Fruit fly (Drosophila melanogaster): Measurements from ENCODE around the gene Obp69a.

The Obp69a gene

DNA sequence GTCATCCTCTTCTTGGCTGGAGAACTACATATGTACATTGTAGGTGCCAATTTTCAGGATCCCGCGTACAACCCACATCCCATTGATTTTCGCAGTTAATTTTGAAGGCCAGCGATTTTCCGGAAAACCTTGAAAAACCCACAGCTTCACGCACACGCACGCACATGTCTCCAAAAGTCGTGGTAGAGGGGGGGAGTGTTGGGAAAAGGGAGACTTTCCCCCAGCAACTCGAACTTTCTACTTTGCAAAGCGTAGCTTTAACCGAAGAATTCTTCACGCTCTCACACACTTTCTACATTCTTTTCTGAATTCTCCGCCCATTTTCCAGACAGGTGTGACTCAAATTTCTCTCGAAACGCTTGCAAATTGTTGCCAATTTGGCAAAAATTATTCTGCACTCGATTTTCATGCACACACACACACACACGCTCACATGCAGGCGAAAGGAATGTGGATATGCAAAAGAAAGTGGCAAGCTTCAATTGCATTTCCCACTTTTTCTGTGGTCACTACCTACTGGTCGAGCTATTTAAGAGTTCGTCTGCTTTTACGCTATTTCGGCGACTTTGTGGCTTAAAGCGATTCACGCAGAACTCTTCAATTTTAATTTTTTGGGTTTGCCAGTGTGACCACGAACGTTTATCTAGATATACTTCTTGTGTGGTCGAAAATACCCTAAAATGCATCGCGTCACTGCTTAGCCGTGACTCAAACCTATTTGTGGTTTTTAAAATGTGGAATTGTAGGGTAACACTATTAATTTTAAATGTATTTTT, 18.4 kb downstream of the Obp69a start, which contains the start of gene SCaMC (continued):
- TF ChIP-seq tup (GFP tag; optimal IDR thresholded peaks at IDR 0.05) (no peak), ranshi (GFP tag; IDR thresholded peaks at IDR 0.05) (no peak), CG17568 (GFP tag; optimal IDR thresholded peaks at IDR 0.05) (no peak), grn (GFP tag; optimal IDR thresholded peaks at IDR 0.05) (no peak), CG3407 (GFP tag; optimal IDR thresholded peaks at IDR 0.05) (no peak), Dbx (GFP tag; IDR thresholded peaks at IDR 0.05) (no peak), h (optimal IDR thresholded peaks at IDR 0.05) (no peak), B-H1 (GFP tag; IDR thresholded peaks at IDR 0.05) (no peak), CG4730 (GFP tag; IDR thresholded peaks at IDR 0.05) (no peak), zfh1 (GFP tag; IDR thresholded peaks at IDR 0.05) (no peak), CG11695 (GFP tag; IDR thresholded peaks at IDR 0.05) (no peak), CG1832 (GFP tag; optimal IDR thresholded peaks at IDR 0.05) (no peak), Hsf (GFP tag; optimal IDR thresholded peaks at IDR 0.05) (no peak), hkb (optimal IDR thresholded peaks at IDR 0.05) (peak; percentile 8), hkb (GFP tag; IDR thresholded peaks at IDR 0.05) (no peak), gsb-n (tag; optimal IDR thresholded peaks at IDR 0.05) (peak; percentile 45), pfk (GFP tag; optimal IDR thresholded peaks at IDR 0.05) (no peak), Dref (GFP tag; IDR thresholded peaks at IDR 0.05) (peak; percentile 49), CG34224 (GFP tag; IDR thresholded peaks at IDR 0.05; ENCODE audit: partially characterized antibody) (no peak), CG11560 (tag; IDR thresholded peaks at IDR 0.05) (no peak), Hr51 (GFP tag; optimal IDR thresholded peaks at IDR 0.05) (no peak), Pdp1 (GFP tag; optimal IDR thresholded peaks at IDR 0.05) (peak in 1 of 2 experiments; percentile 61), CG13775 (GFP tag; optimal IDR thresholded peaks at IDR 0.05) (no peak), CG6854 (GFP tag; optimal IDR thresholded peaks at IDR 0.05) (no peak), pb (GFP tag; optimal IDR thresholded peaks at IDR 0.05) (no peak), CG14860 (GFP tag; IDR thresholded peaks at IDR 0.05; ENCODE audit: partially characterized antibody) (no peak), CG9876 (GFP tag; optimal IDR thresholded peaks at IDR 0.05) (no peak), CG2129 (GFP tag; IDR thresholded peaks at IDR 0.05; ENCODE audit: partially characterized antibody) (no peak), CG31224 (GFP tag; IDR thresholded peaks at IDR 0.05) (no peak), CG1233 (GFP tag; optimal IDR thresholded peaks at IDR 0.05) (no peak), maf-S (GFP tag; optimal IDR thresholded peaks at IDR 0.05) (peak; percentile 11), en (GFP tag; optimal IDR thresholded peaks at IDR 0.05) (no peak), toy (GFP tag; IDR thresholded peaks at IDR 0.05) (no peak), E2f1 (GFP tag; IDR thresholded peaks at IDR 0.05) (no peak), CoRest (tag; optimal IDR thresholded peaks at IDR 0.05) (peak; percentile 59), B-H2 (GFP tag; optimal IDR thresholded peaks at IDR 0.05) (peak; percentile 24), Tbp (GFP tag; optimal IDR thresholded peaks at IDR 0.05) (no peak), CG31441 (GFP tag; IDR thresholded peaks at IDR 0.05) (no peak), corto (GFP tag; optimal IDR thresholded peaks at IDR 0.05) (no peak), Kr (GFP tag; optimal IDR thresholded peaks at IDR 0.05) (no peak), knrl (GFP tag; IDR thresholded peaks at IDR 0.05; ENCODE audit: partially characterized antibody) (no peak), otp (GFP tag; IDR thresholded peaks at IDR 0.05) (no peak), CG3163 (GFP tag; optimal IDR thresholded peaks at IDR 0.05) (no peak), CG2712 (tag; optimal IDR thresholded peaks at IDR 0.05) (peak; percentile 56), Ets97D (GFP tag; optimal IDR thresholded peaks at IDR 0.05) (peak; percentile 59), CG4328 (GFP tag; optimal IDR thresholded peaks at IDR 0.05) (no peak), br (optimal IDR thresholded peaks at IDR 0.05) (no peak), CG14014 (GFP tag; IDR thresholded peaks at IDR 0.05) (no peak), fd96Cb (tag; optimal IDR thresholded peaks at IDR 0.05) (no peak), CG11504 (tag; optimal IDR thresholded peaks at IDR 0.05) (no peak), CG18764 (GFP tag; optimal IDR thresholded peaks at IDR 0.05) (no peak)
